Worm (Caenorhabditis elegans) whole organism, L1 larva: ENCODE data around the gene ztf-17.
A peak's percentile ranks its signal among the peaks of the same experiment; 100 is the strongest.

Experiments
- lin-39 ChIP-seq: fragments of 150-350 bp; optimal IDR thresholded peaks from 2 replicates; lab custom pipeline; 2014; ENCODE audit warnings: missing biosample characterization, missing genetic modification reagents, missing genetic modification characterization
- lsy-2 ChIP-seq, 2 experiments: fragments of 150-350 bp; optimal IDR thresholded peaks; 2 replicates each; lab custom pipeline; 2014; ENCODE audit warnings: missing biosample characterization in 2 of 2, missing genetic modification characterization in 2 of 2
- sox-4 ChIP-seq: sonication (generic microtip); optimal IDR thresholded peaks from 2 replicates; lab custom pipeline; 2016; ENCODE audit warnings: missing genetic modification characterization, missing compliant biosample characterization
- zag-1 ChIP-seq: fragments of 150-350 bp; optimal IDR thresholded peaks from 2 replicates; lab custom pipeline; 2014; ENCODE audit warnings: missing biosample characterization, missing genetic modification characterization

ce11 chrII:7888759-7889158 lies 18.8 kb upstream of the ztf-17 start:
- TF ChIP-seq lsy-2 (tag; optimal IDR thresholded peaks at IDR 0.05; lab: Kevin White, UChicago), result peak; percentile 0 to 28
- TF ChIP-seq lin-39 (tag; lab: Kevin White, UChicago), result no peak
- TF ChIP-seq sox-4 (tag; lab: Kevin White, UChicago), result no peak
- no peak for TF ChIP-seq zag-1 (tag; lab: Kevin White, UChicago)
